Worm (Caenorhabditis elegans) whole organism, young adult: ENCODE measurements around the gene Y7A5A.13.

Experiments used
- C06A6.2 ChIP-seq: fragments of 200-800 bp; sonication (Bioruptor generic); conservative IDR thresholded peaks from 2 replicates; pipeline ENCODE4 v1.3.6; 2022; ENCODE audit warnings: missing genetic modification characterization, missing compliant biosample characterization
- F10E7.11 ChIP-seq: sonication (generic microtip); optimal IDR thresholded peaks from 2 replicates; lab custom pipeline; 2017; ENCODE audit warnings: mild to moderate bottlenecking, missing genetic modification characterization, moderate library complexity, missing compliant biosample characterization
- F22D6.2 ChIP-seq: sonication (generic microtip); optimal IDR thresholded peaks from 2 replicates; lab custom pipeline; 2016; ENCODE audit warnings: mild to moderate bottlenecking, missing genetic modification characterization, missing compliant biosample characterization
- F49E8.2 ChIP-seq: sonication (generic microtip); optimal IDR thresholded peaks from 3 replicates; lab custom pipeline; 2017; ENCODE audit warnings: missing genetic modification characterization, mild to moderate bottlenecking, missing compliant biosample characterization, antibody characterized with exemption, moderate library complexity; ENCODE audit not compliant: insufficient read depth
- F57C9.4 ChIP-seq: sonication (generic microtip); optimal IDR thresholded peaks from 2 replicates; lab custom pipeline; 2017; ENCODE audit warnings: mild to moderate bottlenecking, missing genetic modification characterization, missing compliant biosample characterization
- K11D2.4 ChIP-seq: fragments of 200-800 bp; sonication (Bioruptor generic); IDR thresholded peaks from 2 replicates; pipeline ENCODE4 v1.3.6; 2022; ENCODE audit warnings: missing genetic modification reagents, missing genetic modification characterization, missing compliant biosample characterization
- T26A5.8 ChIP-seq: sonication (generic microtip); optimal IDR thresholded peaks from 2 replicates; lab custom pipeline; 2016; ENCODE audit warnings: missing genetic modification characterization, missing compliant biosample characterization
- Y56A3A.18 ChIP-seq: fragments of 200-800 bp; sonication (Bioruptor generic); IDR thresholded peaks from 2 replicates; pipeline ENCODE4 v1.3.6; 2022; ENCODE audit warnings: missing genetic modification reagents, missing genetic modification characterization, missing compliant biosample characterization
- ama-1 ChIP-seq, 3 experiments: fragments of 150-350 bp in 1 of 3; sonication (generic microtip) in 2 of 3; optimal IDR thresholded peaks; 2 replicates each; lab custom pipeline; 2014 to 2018; ENCODE audit warnings: missing biosample characterization in 2 of 3, missing genetic modification characterization in 2 of 3, missing genetic modification reagents in 2 of 3
- aptf-2 ChIP-seq: fragments of 200-800 bp; sonication (Bioruptor generic); conservative IDR thresholded peaks from 2 replicates; pipeline ENCODE4 v1.3.6; 2022; ENCODE audit warnings: missing genetic modification reagents, missing genetic modification characterization, missing compliant biosample characterization
- aptf-3 ChIP-seq: fragments of 200-800 bp; sonication (Bioruptor generic); IDR thresholded peaks from 2 replicates; pipeline ENCODE4 v1.3.6; 2022; ENCODE audit warnings: missing genetic modification characterization, missing compliant biosample characterization
- atf-7 ChIP-seq: sonication (generic microtip); optimal IDR thresholded peaks from 2 replicates; lab custom pipeline; 2017; ENCODE audit warnings: mild to moderate bottlenecking, missing genetic modification characterization, missing compliant biosample characterization
- attf-5 ChIP-seq: fragments of 200-800 bp; sonication (Bioruptor generic); optimal IDR thresholded peaks from 2 replicates; lab custom pipeline; 2018; ENCODE audit warnings: mild to moderate bottlenecking, missing genetic modification characterization, missing compliant biosample characterization
- bed-1 ChIP-seq: fragments of 200-800 bp; sonication (Bioruptor generic); IDR thresholded peaks from 2 replicates; pipeline ENCODE4 v1.3.6; 2022; ENCODE audit warnings: missing genetic modification reagents, missing genetic modification characterization, missing compliant biosample characterization
- ceh-27 ChIP-seq: fragments of 200-800 bp; sonication (Bioruptor generic); optimal IDR thresholded peaks from 2 replicates; lab custom pipeline; 2018; ENCODE audit warnings: mild to moderate bottlenecking, missing genetic modification characterization, moderate library complexity, missing compliant biosample characterization
- ceh-79 ChIP-seq: sonication (generic microtip); optimal IDR thresholded peaks from 2 replicates; lab custom pipeline; 2017; ENCODE audit warnings: mild to moderate bottlenecking, missing genetic modification characterization, missing compliant biosample characterization
- dox-1 ChIP-seq: fragments of 200-800 bp; sonication (Bioruptor generic); IDR thresholded peaks from 2 replicates; pipeline ENCODE4 v1.3.6; 2022; ENCODE audit warnings: missing genetic modification reagents, missing genetic modification characterization, missing compliant biosample characterization
- dpl-1 ChIP-seq: fragments of 150-350 bp; optimal IDR thresholded peaks from 2 replicates; lab custom pipeline; 2014; ENCODE audit warnings: missing biosample characterization, missing genetic modification reagents, missing genetic modification characterization
- egl-18 ChIP-seq: fragments of 200-800 bp; sonication (Bioruptor generic); IDR thresholded peaks from 2 replicates; pipeline ENCODE4 v1.3.6; 2022; ENCODE audit warnings: missing genetic modification reagents, missing genetic modification characterization, missing compliant biosample characterization
- ets-4 ChIP-seq: fragments of 200-800 bp; sonication (Bioruptor generic); optimal IDR thresholded peaks from 2 replicates; lab custom pipeline; 2018; ENCODE audit warnings: mild to moderate bottlenecking, missing genetic modification characterization, missing compliant biosample characterization
- fkh-3 ChIP-seq: sonication (generic microtip); optimal IDR thresholded peaks from 2 replicates; lab custom pipeline; 2016; ENCODE audit warnings: mild to moderate bottlenecking, missing genetic modification characterization, missing compliant biosample characterization
- him-1 ChIP-seq: sonication (generic microtip); optimal IDR thresholded peaks from 2 replicates; lab custom pipeline; 2016; ENCODE audit warnings: missing genotype, missing genetic modification reagents, missing genetic modification characterization, missing compliant biosample characterization
- hmg-1.2 ChIP-seq: fragments of 200-800 bp; sonication (Bioruptor generic); IDR thresholded peaks from 2 replicates; pipeline ENCODE4 v1.3.6; 2022; ENCODE audit warnings: missing genetic modification reagents, missing genetic modification characterization, missing compliant biosample characterization
- hmg-20 ChIP-seq: fragments of 200-800 bp; sonication (Bioruptor generic); IDR thresholded peaks from 2 replicates; pipeline ENCODE4 v1.3.6; 2022; ENCODE audit warnings: missing genetic modification reagents, missing genetic modification characterization, missing compliant biosample characterization
- let-526 ChIP-seq: fragments of 200-800 bp; sonication (Bioruptor generic); IDR thresholded peaks from 2 replicates; pipeline ENCODE4 v1.3.6; 2022; ENCODE audit warnings: missing genetic modification reagents, missing genetic modification characterization, missing compliant biosample characterization
- lin-26 ChIP-seq: fragments of 200-800 bp; sonication (Bioruptor generic); IDR thresholded peaks from 2 replicates; pipeline ENCODE4 v1.3.6; 2022; ENCODE audit warnings: missing genetic modification reagents, missing genetic modification characterization, missing compliant biosample characterization
- lir-1 ChIP-seq: fragments of 200-800 bp; sonication (Bioruptor generic); conservative IDR thresholded peaks from 2 replicates; pipeline ENCODE4 v1.3.6; 2022; ENCODE audit warnings: missing genetic modification reagents, missing genetic modification characterization, missing compliant biosample characterization
- lsl-1 ChIP-seq: fragments of 200-800 bp; sonication (Bioruptor generic); optimal IDR thresholded peaks from 2 replicates; lab custom pipeline; 2018; ENCODE audit warnings: mild to moderate bottlenecking, missing genetic modification characterization, moderate library complexity, missing compliant biosample characterization
- madf-10 ChIP-seq: sonication (generic microtip); optimal IDR thresholded peaks from 2 replicates; lab custom pipeline; 2016; ENCODE audit warnings: mild to moderate bottlenecking, missing genetic modification characterization, missing compliant biosample characterization
- madf-6 ChIP-seq: fragments of 200-800 bp; sonication (Bioruptor generic); IDR thresholded peaks from 2 replicates; pipeline ENCODE4 v1.3.6; 2022; ENCODE audit warnings: missing genetic modification reagents, missing genetic modification characterization, missing compliant biosample characterization
- mel-28 ChIP-seq: sonication (generic microtip); optimal IDR thresholded peaks from 2 replicates; lab custom pipeline; 2016; ENCODE audit warnings: borderline replicate concordance, mild to moderate bottlenecking, missing genetic modification characterization, missing compliant biosample characterization
- mxl-1 ChIP-seq: sonication (generic microtip); optimal IDR thresholded peaks from 2 replicates; lab custom pipeline; 2016; ENCODE audit warnings: missing genetic modification characterization, missing compliant biosample characterization
- nfya-1 ChIP-seq: sonication (generic microtip); optimal IDR thresholded peaks from 2 replicates; lab custom pipeline; 2017; ENCODE audit warnings: antibody characterized with exemption, missing compliant biosample characterization, missing genetic modification characterization, borderline replicate concordance; ENCODE audit not compliant: insufficient read depth
- nhr-179 ChIP-seq: sonication (generic microtip); optimal IDR thresholded peaks from 2 replicates; lab custom pipeline; 2016; ENCODE audit warnings: mild to moderate bottlenecking, missing genetic modification characterization, missing compliant biosample characterization
- pbrm-1 ChIP-seq: fragments of 200-800 bp; sonication (Bioruptor generic); IDR thresholded peaks from 2 replicates; pipeline ENCODE4 v1.3.6; 2022; ENCODE audit warnings: missing genetic modification reagents, missing genetic modification characterization, missing compliant biosample characterization
- rpc-1 ChIP-seq, 2 experiments: fragments of 150-350 bp in 1 of 2; sonication (generic microtip) in 1 of 2; optimal IDR thresholded peaks; 2 replicates each; lab custom pipeline; 2014 to 2018; ENCODE audit warnings: missing biosample characterization in 1 of 2, missing genetic modification characterization in 1 of 2, missing genetic modification reagents in 1 of 2, missing genotype in 1 of 2
- sea-2 ChIP-seq: fragments of 200-800 bp; sonication (Bioruptor generic); IDR thresholded peaks from 2 replicates; pipeline ENCODE4 v1.3.6; 2022; ENCODE audit warnings: missing genetic modification characterization, missing compliant biosample characterization
- snpc-1.1 ChIP-seq: sonication (generic microtip); optimal IDR thresholded peaks from 2 replicates; lab custom pipeline; 2017; ENCODE audit warnings: missing genetic modification characterization, mild to moderate bottlenecking, missing compliant biosample characterization, antibody characterized with exemption, moderate library complexity, missing genotype, missing genetic modification reagents; ENCODE audit not compliant: insufficient read depth
- somi-1 ChIP-seq: fragments of 200-800 bp; sonication (Bioruptor generic); optimal IDR thresholded peaks from 2 replicates; lab custom pipeline; 2018; ENCODE audit warnings: mild to moderate bottlenecking, missing genetic modification characterization, missing compliant biosample characterization
- sptf-2 ChIP-seq: fragments of 200-800 bp; sonication (Bioruptor generic); optimal IDR thresholded peaks from 2 replicates; lab custom pipeline; 2018; ENCODE audit warnings: mild to moderate bottlenecking, missing genetic modification characterization, missing compliant biosample characterization
- tbp1 ChIP-seq: fragments of 200-800 bp; sonication (Bioruptor generic); optimal IDR thresholded peaks from 2 replicates; lab custom pipeline; 2018; ENCODE audit warnings: mild to moderate bottlenecking, missing genetic modification characterization, missing compliant biosample characterization
- xnd-1 ChIP-seq: sonication (generic microtip); optimal IDR thresholded peaks from 2 replicates; lab custom pipeline; 2016; ENCODE audit warnings: missing genotype, missing genetic modification reagents, missing genetic modification characterization, missing compliant biosample characterization
- zfh-2 ChIP-seq: fragments of 200-800 bp; sonication (Bioruptor generic); conservative IDR thresholded peaks from 2 replicates; pipeline ENCODE4 v1.3.6; 2022; ENCODE audit warnings: missing genetic modification reagents, missing genetic modification characterization, missing compliant biosample characterization
- ztf-22 ChIP-seq: fragments of 200-800 bp; sonication (Bioruptor generic); optimal IDR thresholded peaks from 2 replicates; lab custom pipeline; 2018; ENCODE audit warnings: mild to moderate bottlenecking, missing genetic modification characterization, moderate library complexity, missing compliant biosample characterization
- ztf-25 ChIP-seq: fragments of 200-800 bp; sonication (Bioruptor generic); IDR thresholded peaks from 2 replicates; pipeline ENCODE4 v1.3.6; 2022; ENCODE audit warnings: missing genetic modification reagents, missing genetic modification characterization, missing compliant biosample characterization
- ztf-6 ChIP-seq: fragments of 200-800 bp; sonication (Bioruptor generic); IDR thresholded peaks from 2 replicates; pipeline ENCODE4 v1.3.6; 2022; ENCODE audit warnings: missing genetic modification reagents, missing genetic modification characterization, missing compliant biosample characterization

Y7A5A.13 gene

ce11 chrX:15773262-15773908 is at the start of gene Y7A5A.13 (continued):
- peak; percentile 90 for TF ChIP-seq tbp1 (GFP tag; lab: Kevin White, UChicago)
- peak; percentile 82 for TF ChIP-seq lin-26
- 0 out of 2 replicates have a peak, but pooled peaks have one; percentile 46 for TF ChIP-seq Y56A3A.18
- peak; percentile 82 for TF ChIP-seq rpc-1 (optimal IDR thresholded peaks at IDR 0.05; lab: Kevin White, UChicago)
- peak; percentile 90 for TF ChIP-seq rpc-1 (tag; optimal IDR thresholded peaks at IDR 0.05; lab: Kevin White, UChicago)
- no peak for TF ChIP-seq egl-18 (GFP tag; lab: Robert Waterston, UW)
- TF ChIP-seq mxl-1 (tag; lab: Kevin White, UChicago) = no peak
- TF ChIP-seq let-526 (GFP tag; lab: Robert Waterston, UW) = no peak
- TF ChIP-seq K11D2.4 = 0 out of 2 replicates have a peak, but pooled peaks have one; percentile 27
- TF ChIP-seq mel-28 (tag; lab: Kevin White, UChicago) = no peak
- no peak for TF ChIP-seq T26A5.8 (tag; lab: Kevin White, UChicago)
- TF ChIP-seq sea-2 (GFP tag; lab: Robert Waterston, UW) = no peak
- no peak; the same call in 1 of the 2 replicates for TF ChIP-seq C06A6.2
- no peak for TF ChIP-seq dpl-1
- TF ChIP-seq F49E8.2 (tag; lab: Kevin White, UChicago) = no peak
- TF ChIP-seq nfya-1 (tag; lab: Kevin White, UChicago) = no peak
- TF ChIP-seq sptf-2 (GFP tag; lab: Kevin White, UChicago) = no peak
- TF ChIP-seq F10E7.11 = no peak
- no peak for TF ChIP-seq F57C9.4
- peak; percentile 64 for TF ChIP-seq dox-1 (GFP tag; lab: Robert Waterston, UW)
- TF ChIP-seq ceh-79 = no peak
- TF ChIP-seq bed-1 (GFP tag; lab: Robert Waterston, UW) = no peak
- TF ChIP-seq atf-7 (tag; lab: Kevin White, UChicago) = no peak
- TF ChIP-seq nhr-179 (tag; lab: Kevin White, UChicago) = no peak
- no peak for TF ChIP-seq aptf-2 (GFP tag; lab: Robert Waterston, UW)
- TF ChIP-seq hmg-1.2 (GFP tag; lab: Robert Waterston, UW) = peak; percentile 70
- TF ChIP-seq ztf-6 (GFP tag; lab: Robert Waterston, UW) = no peak
- no peak for TF ChIP-seq ets-4 (GFP tag; lab: Kevin White, UChicago)
- TF ChIP-seq aptf-3 (GFP tag; lab: Robert Waterston, UW) = 0 out of 2 replicates have a peak, but pooled peaks have one; percentile 43
- peak; percentile 45; the same call in 1 of the 2 replicates for TF ChIP-seq madf-6
- TF ChIP-seq lir-1 (GFP tag; lab: Robert Waterston, UW) = no peak
- TF ChIP-seq ama-1 (optimal IDR thresholded peaks at IDR 0.05; lab: Kevin White, UChicago) = no peak
- TF ChIP-seq ama-1 (GFP tag; optimal IDR thresholded peaks at IDR 0.05; lab: Kevin White, UChicago) = peak in 1 of 2 experiments; percentile 64
- peak; percentile 79 for TF ChIP-seq him-1
- TF ChIP-seq, all 124 proteins: peak for 42

DNA sequence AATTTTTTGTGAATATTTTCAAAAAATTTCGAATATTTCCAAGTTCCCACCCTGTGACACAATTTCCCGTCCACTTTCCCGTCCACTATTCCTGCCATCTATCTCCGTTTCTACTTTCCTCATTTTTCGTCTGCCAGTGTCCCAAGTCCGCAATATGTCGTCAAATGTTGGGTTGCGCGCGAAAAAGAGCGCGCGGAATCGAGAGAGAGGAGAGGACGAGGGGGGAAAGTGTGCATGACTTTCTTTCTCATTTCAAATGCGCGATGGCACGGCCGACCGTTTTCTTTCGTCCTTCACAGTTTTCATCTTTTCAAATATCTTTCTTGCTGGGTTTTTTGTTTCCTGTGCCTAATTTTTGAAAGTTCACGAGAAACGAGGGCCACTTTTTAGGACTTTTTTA is 48.7 kb upstream of the Y7A5A.13 start:
- no peak for TF ChIP-seq snpc-1.1 (tag; lab: Kevin White, UChicago)
- peak; percentile 46 for TF ChIP-seq attf-5 (GFP tag; lab: Kevin White, UChicago)
- no peak for TF ChIP-seq hmg-20 (GFP tag; lab: Robert Waterston, UW)
- TF ChIP-seq F22D6.2 (tag; lab: Kevin White, UChicago) = no peak
- no peak for TF ChIP-seq lsl-1 (GFP tag; lab: Kevin White, UChicago)
- TF ChIP-seq him-1 = no peak
- no peak for TF ChIP-seq tbp1 (GFP tag; lab: Kevin White, UChicago)
- no peak for TF ChIP-seq xnd-1 (tag; lab: Kevin White, UChicago)
- no peak; the same call in none of the 2 replicates for TF ChIP-seq madf-6
- no peak for TF ChIP-seq madf-10 (tag; lab: Kevin White, UChicago)
- peak; percentile 45; the same call in 1 of the 2 replicates for TF ChIP-seq K11D2.4
- no peak for TF ChIP-seq mel-28 (tag; lab: Kevin White, UChicago)
- TF ChIP-seq fkh-3 = no peak
- no peak for TF ChIP-seq nhr-179 (tag; lab: Kevin White, UChicago)
- peak; percentile 27; the same call in 1 of the 2 replicates for TF ChIP-seq zfh-2
- peak; percentile 87 for TF ChIP-seq hmg-1.2 (GFP tag; lab: Robert Waterston, UW)
- no peak for TF ChIP-seq ztf-25
- TF ChIP-seq ztf-22 (GFP tag; lab: Kevin White, UChicago) = no peak
- TF ChIP-seq pbrm-1 (GFP tag; lab: Robert Waterston, UW) = no peak
- no peak for TF ChIP-seq somi-1 (GFP tag; lab: Kevin White, UChicago)
- no peak for TF ChIP-seq aptf-3 (GFP tag; lab: Robert Waterston, UW)
- TF ChIP-seq ceh-27 (GFP tag; lab: Kevin White, UChicago) = peak; percentile 33
